Worm (Caenorhabditis elegans) whole organism, L3 larva: Measurements from ENCODE around the gene srx-45.

Experiments
- R02D3.7 ChIP-seq: fragments of 150-350 bp; optimal IDR thresholded peaks from 2 replicates; lab custom pipeline; 2014; ENCODE audit warnings: missing biosample characterization, missing genetic modification characterization
- ama-1 ChIP-seq: fragments of 150-350 bp; optimal IDR thresholded peaks from 2 replicates; lab custom pipeline; 2018
- ceh-16 ChIP-seq: sonication (generic microtip); optimal IDR thresholded peaks from 2 replicates; lab custom pipeline; 2017; ENCODE audit warnings: missing biosample characterization, missing genetic modification characterization
- ceh-28 ChIP-seq: fragments of 150-350 bp; optimal IDR thresholded peaks from 2 replicates; lab custom pipeline; 2014; ENCODE audit warnings: missing biosample characterization, missing genetic modification reagents, missing genetic modification characterization
- ceh-82 ChIP-seq: fragments of 150-350 bp; optimal IDR thresholded peaks from 2 replicates; lab custom pipeline; 2014; ENCODE audit warnings: missing biosample characterization, missing genetic modification characterization
- ceh-9 ChIP-seq: sonication (generic microtip); optimal IDR thresholded peaks from 2 replicates; lab custom pipeline; 2018; ENCODE audit warnings: missing biosample characterization, missing genetic modification characterization
- egl-27 ChIP-seq: sonication (generic microtip); optimal IDR thresholded peaks from 4 replicates; lab custom pipeline; 2017; ENCODE audit warnings: missing biosample characterization, missing genetic modification reagents, missing genetic modification characterization
- elt-1 ChIP-seq: fragments of 150-350 bp; optimal IDR thresholded peaks from 2 replicates; lab custom pipeline; 2014; ENCODE audit warnings: missing biosample characterization, missing genetic modification characterization
- elt-2 ChIP-seq: sonication (generic microtip); optimal IDR thresholded peaks from 2 replicates; lab custom pipeline; 2016; ENCODE audit warnings: missing genetic modification reagents, mild to moderate bottlenecking, missing genetic modification characterization, missing compliant biosample characterization
- elt-3 ChIP-seq, 3 experiments: fragments of 150-350 bp in 1 of 3; sonication (generic microtip) in 2 of 3; optimal IDR thresholded peaks; 2 replicates in 2 of 3; 4 replicates in 1 of 3; lab custom pipeline; 2014 to 2017; ENCODE audit warnings: missing biosample characterization in 3 of 3, missing genetic modification characterization in 3 of 3
- eor-1 ChIP-seq, 2 experiments: fragments of 150-350 bp; optimal IDR thresholded peaks; 2 replicates each; lab custom pipeline; 2014 to 2018; ENCODE audit warnings: missing biosample characterization in 2 of 2, missing genetic modification characterization in 2 of 2
- jun-1 ChIP-seq: fragments of 150-350 bp; optimal IDR thresholded peaks from 2 replicates; lab custom pipeline; 2014; ENCODE audit warnings: missing biosample characterization, missing genetic modification reagents, missing genetic modification characterization
- lin-39 ChIP-seq: fragments of 150-350 bp; optimal IDR thresholded peaks from 2 replicates; lab custom pipeline; 2018; ENCODE audit warnings: missing biosample characterization, missing genetic modification reagents, missing genetic modification characterization
- lsy-12 ChIP-seq: sonication (generic microtip); optimal IDR thresholded peaks from 2 replicates; lab custom pipeline; 2016; ENCODE audit warnings: mild to moderate bottlenecking, missing genetic modification characterization, missing compliant biosample characterization
- mdl-1 ChIP-seq: fragments of 150-350 bp; optimal IDR thresholded peaks from 2 replicates; lab custom pipeline; 2014; ENCODE audit warnings: missing biosample characterization, missing genetic modification characterization
- nfya-1 ChIP-seq: sonication (generic microtip); optimal IDR thresholded peaks from 2 replicates; lab custom pipeline; 2017; ENCODE audit warnings: missing genetic modification characterization, mild to moderate bottlenecking, missing compliant biosample characterization, antibody characterized with exemption, moderate library complexity; ENCODE audit not compliant: insufficient read depth
- nhr-11 ChIP-seq: fragments of 150-350 bp; optimal IDR thresholded peaks from 2 replicates; lab custom pipeline; 2014; ENCODE audit warnings: missing biosample characterization, missing genetic modification characterization
- nhr-23 ChIP-seq: fragments of 150-350 bp; optimal IDR thresholded peaks from 2 replicates; lab custom pipeline; 2014; ENCODE audit warnings: missing biosample characterization, missing genetic modification reagents, missing genetic modification characterization
- nhr-237 ChIP-seq: fragments of 150-350 bp; optimal IDR thresholded peaks from 2 replicates; lab custom pipeline; 2014; ENCODE audit warnings: missing biosample characterization, missing genetic modification characterization
- nhr-25 ChIP-seq: sonication (generic microtip); optimal IDR thresholded peaks from 2 replicates; lab custom pipeline; 2017; ENCODE audit warnings: missing biosample characterization, missing genetic modification characterization
- nhr-28 ChIP-seq: fragments of 150-350 bp; optimal IDR thresholded peaks from 2 replicates; lab custom pipeline; 2014; ENCODE audit warnings: missing biosample characterization, missing genetic modification characterization
- nhr-43 ChIP-seq: sonication (generic microtip); optimal IDR thresholded peaks from 2 replicates; lab custom pipeline; 2016; ENCODE audit warnings: mild to moderate bottlenecking, missing genetic modification characterization, missing compliant biosample characterization; ENCODE audit not compliant: poor library complexity, severe bottlenecking
- pha-4 ChIP-seq: fragments of 150-350 bp; optimal IDR thresholded peaks from 2 replicates; lab custom pipeline; 2014; ENCODE audit warnings: missing biosample characterization, missing genetic modification reagents, missing genetic modification characterization
- pqm-1 ChIP-seq: fragments of 150-350 bp; optimal IDR thresholded peaks from 2 replicates; lab custom pipeline; 2017; ENCODE audit warnings: missing biosample characterization, missing genetic modification characterization, inconsistent platforms
- sea-2 ChIP-seq: fragments of 150-350 bp; sonication (generic microtip); optimal IDR thresholded peaks from 4 replicates; lab custom pipeline; 2014; ENCODE audit warnings: missing biosample characterization, missing genetic modification reagents, missing genetic modification characterization
- skn-1 ChIP-seq: fragments of 150-350 bp; optimal IDR thresholded peaks from 2 replicates; lab custom pipeline; 2014; ENCODE audit warnings: missing biosample characterization, missing genetic modification characterization
- snpc-4 ChIP-seq: fragments of 150-350 bp; optimal IDR thresholded peaks from 2 replicates; lab custom pipeline; 2014; ENCODE audit warnings: missing biosample characterization, missing genetic modification characterization
- unc-39 ChIP-seq: sonication (generic microtip); optimal IDR thresholded peaks from 4 replicates; lab custom pipeline; 2017; ENCODE audit warnings: missing biosample characterization, missing genetic modification characterization
- zag-1 ChIP-seq: fragments of 150-350 bp; optimal IDR thresholded peaks from 2 replicates; lab custom pipeline; 2014; ENCODE audit warnings: missing biosample characterization, missing genetic modification characterization
- ztf-11 ChIP-seq: fragments of 150-350 bp; optimal IDR thresholded peaks from 2 replicates; lab custom pipeline; 2014; ENCODE audit warnings: missing biosample characterization, missing genetic modification characterization
- ztf-4 ChIP-seq: fragments of 150-350 bp; optimal IDR thresholded peaks from 2 replicates; lab custom pipeline; 2014; ENCODE audit warnings: missing biosample characterization, missing genetic modification characterization

srx-45 gene

ce11 chrIII:9271389-9271918, 35.0 kb downstream of the srx-45 start:
- TF ChIP-seq ama-1 (lab: Kevin White, UChicago) (no peak), elt-3 (tag; optimal IDR thresholded peaks at IDR 0.05; lab: Kevin White, UChicago) (no peak), nhr-237 (tag; lab: Kevin White, UChicago) (no peak), mdl-1 (tag; lab: Kevin White, UChicago) (no peak), nfya-1 (tag; lab: Kevin White, UChicago) (peak; percentile 15), lin-39 (tag; lab: Kevin White, UChicago) (peak; percentile 59)

- TF ChIP-seq pqm-1 (tag; lab: Kevin White, UChicago) (peak; percentile 23), nfya-1 (tag; lab: Kevin White, UChicago) (peak; percentile 13), ama-1 (lab: Kevin White, UChicago) (no peak), zag-1 (tag; lab: Kevin White, UChicago) (no peak), pha-4 (peak; percentile 11), ztf-4 (tag; lab: Kevin White, UChicago) (no peak), elt-2 (tag; lab: Kevin White, UChicago) (peak; percentile 65), elt-1 (tag; lab: Kevin White, UChicago) (peak; percentile 88), jun-1 (tag; lab: Kevin White, UChicago) (no peak), skn-1 (tag; lab: Kevin White, UChicago) (no peak)
These were observed 36.3 kb downstream of the srx-45 start for ce11 chrIII:9270183-9270582.

- TF ChIP-seq pha-4: peak; percentile 36
- peak; percentile 15 for TF ChIP-seq elt-2 (tag; lab: Kevin White, UChicago)
- TF ChIP-seq skn-1 (tag; lab: Kevin White, UChicago): no peak
- TF ChIP-seq zag-1 (tag; lab: Kevin White, UChicago): no peak
- no peak for TF ChIP-seq eor-1 (tag; optimal IDR thresholded peaks at IDR 0.05; lab: Kevin White, UChicago)
- TF ChIP-seq nhr-11 (tag; lab: Kevin White, UChicago): no peak
- no peak for TF ChIP-seq nhr-28
- TF ChIP-seq ceh-9 (tag; lab: Kevin White, UChicago): no peak
- TF ChIP-seq pqm-1 (tag; lab: Kevin White, UChicago): no peak
- peak; percentile 53 for TF ChIP-seq nhr-25
- TF ChIP-seq unc-39 (tag; lab: Kevin White, UChicago): no peak
- no peak for TF ChIP-seq mdl-1 (tag; lab: Kevin White, UChicago)
- peak; percentile 23 for TF ChIP-seq nhr-43
- TF ChIP-seq nhr-23 (tag; lab: Kevin White, UChicago): peak; percentile 24
- no peak for TF ChIP-seq lin-39 (tag; lab: Kevin White, UChicago)
- no peak for TF ChIP-seq sea-2
- TF ChIP-seq nfya-1 (tag; lab: Kevin White, UChicago): peak; percentile 6
These were observed 37.5 kb downstream of the srx-45 start, which contains the start of gene clip-1 for ce11 chrIII:9269012-9269471. TSS of gene clip-1 (minus strand) at chrIII:9269062.

- TF ChIP-seq elt-2 (tag; lab: Kevin White, UChicago): peak; percentile 46
- no peak for TF ChIP-seq lsy-12 (tag; lab: Kevin White, UChicago)
These were observed 48.0 kb downstream of the srx-45 start for ce11 chrIII:9258510-9258909.

- TF ChIP-seq nhr-43 (no peak), pha-4 (no peak), ceh-82 (tag; lab: Kevin White, UChicago) (no peak)
These were observed 49.5 kb downstream of the srx-45 start, which contains the start of gene M01A8.1 for ce11 chrIII:9256961-9257360. TSS of gene M01A8.1 (plus strand) at chrIII:9257261.

ce11 chrIII:9255801-9256200, 50.7 kb downstream of the srx-45 start:
- no peak for TF ChIP-seq elt-1 (tag; lab: Kevin White, UChicago)
- TF ChIP-seq ztf-11 (tag; lab: Kevin White, UChicago): no peak
- TF ChIP-seq elt-2 (tag; lab: Kevin White, UChicago): peak; percentile 83
- TF ChIP-seq pqm-1 (tag; lab: Kevin White, UChicago): peak; percentile 72
- TF ChIP-seq unc-39 (tag; lab: Kevin White, UChicago): no peak
- no peak for TF ChIP-seq ceh-82 (tag; lab: Kevin White, UChicago)
- TF ChIP-seq pha-4: peak; percentile 15
- no peak for TF ChIP-seq snpc-4 (tag; lab: Kevin White, UChicago)
- no peak for TF ChIP-seq ceh-28 (tag; lab: Kevin White, UChicago)
- TF ChIP-seq lin-39 (tag; lab: Kevin White, UChicago): no peak
- no peak for TF ChIP-seq R02D3.7
- no peak for TF ChIP-seq ceh-16 (tag; lab: Kevin White, UChicago)
- no peak for TF ChIP-seq egl-27 (tag; lab: Kevin White, UChicago)
- TF ChIP-seq, all 47 proteins: peak for 3
